Worm (Caenorhabditis elegans) whole organism, dauer: ENCODE measurements around the gene btbd-10.

Experiments used
- unc-62 ChIP-seq: sonication (generic microtip); optimal IDR thresholded peaks from 2 replicates; lab custom pipeline; 2017; ENCODE audit warnings: missing biosample characterization, missing genetic modification reagents, missing genetic modification characterization

btbd-10 gene

ce11 chrII:4945695-4946094, 40.9 kb downstream of the btbd-10 start, which contains the start of the genes gldi-11 and ZK546.2:
gldi-11 (minus strand) TSS chrII:4945789.
ZK546.2 (plus strand) TSS chrII:4946027.
- TF ChIP-seq unc-62 (GFP tag; lab: Kevin White, UChicago): no peak

- TF ChIP-seq unc-62 (GFP tag; lab: Kevin White, UChicago): no peak
Measured at ce11 chrII:4946775-4947174, 42.0 kb downstream of the btbd-10 start.

- TF ChIP-seq unc-62 (GFP tag; lab: Kevin White, UChicago): no peak
Measured at ce11 chrII:4948118-4948517, 43.3 kb downstream of the btbd-10 start.

- no peak for TF ChIP-seq unc-62 (GFP tag; lab: Kevin White, UChicago)
Measured at ce11 chrII:4949380-4949950, 44.7 kb downstream of the btbd-10 start, which contains the start of the genes try-1 and zyg-12. try-1 (minus strand) TSS chrII:4949527. zyg-12 (plus strand) TSS chrII:4949900.

ce11 chrII:4953289-4953688, 48.5 kb downstream of the btbd-10 start, which contains the start of gene ndx-3:
ndx-3 (plus strand) TSS chrII:4953589.
- TF ChIP-seq unc-62 (GFP tag; lab: Kevin White, UChicago): no peak

ce11 chrII:4954099-4954959, 49.5 kb downstream of the btbd-10 start:
- no peak for TF ChIP-seq unc-62 (GFP tag; lab: Kevin White, UChicago)

- no peak for TF ChIP-seq unc-62 (GFP tag; lab: Kevin White, UChicago)
Measured at ce11 chrII:4955353-4955752, 50.5 kb downstream of the btbd-10 start, which contains the start of gene pbs-3. pbs-3 (minus strand) TSS chrII:4955427.

- no peak for TF ChIP-seq unc-62 (GFP tag; lab: Kevin White, UChicago)
Measured at ce11 chrII:4959719-4960118, 54.9 kb downstream of the btbd-10 start, which contains the start of gene ulp-2. ulp-2 (minus strand) TSS chrII:4959876.

- TF ChIP-seq unc-62 (GFP tag; lab: Kevin White, UChicago): no peak
Measured at ce11 chrII:4960690-4961089, 55.9 kb downstream of the btbd-10 start.
